Worm (Caenorhabditis elegans): ENCODE results near the gene acs-2.

ce11 chrV:15605045-15605444 is 37.9 kb downstream of the acs-2 start, which contains the start of gene fbxa-154:
- TF ChIP-seq zag-1 (tag; optimal IDR thresholded peaks at IDR 0.05) (no peak), lin-39 (tag; optimal IDR thresholded peaks at IDR 0.05) (no peak), nhr-12 (tag; optimal IDR thresholded peaks at IDR 0.05) (no peak), pha-4 (tag; optimal IDR thresholded peaks at IDR 0.05) (no peak), aly-2 (tag; optimal IDR thresholded peaks at IDR 0.05) (no peak), ceh-16 (tag; optimal IDR thresholded peaks at IDR 0.05) (no peak)
